Worm (Caenorhabditis elegans): ENCODE results near the gene srm-5.

ce11 chrV:14317204-14317603, 17.8 kb upstream of the srm-5 start:
- no peak for TF ChIP-seq dpl-1 (GFP tag; optimal IDR thresholded peaks at IDR 0.05)
- TF ChIP-seq rec-8 (tag; optimal IDR thresholded peaks at IDR 0.05), result no peak
- no peak for TF ChIP-seq tbp1 (GFP tag; optimal IDR thresholded peaks at IDR 0.05)
- TF ChIP-seq K11D2.4 (GFP tag; IDR thresholded peaks at IDR 0.05), result no peak
- no peak for TF ChIP-seq snpc-1.1 (tag; optimal IDR thresholded peaks at IDR 0.05; ENCODE audit: insufficient read depth)
- TF ChIP-seq rpc-1 (optimal IDR thresholded peaks at IDR 0.05), result no peak
- no peak for TF ChIP-seq rpc-1 (tag; optimal IDR thresholded peaks at IDR 0.05)
- TF ChIP-seq F52B5.7 (tag; optimal IDR thresholded peaks at IDR 0.05), result no peak
- TF ChIP-seq attf-5 (GFP tag; optimal IDR thresholded peaks at IDR 0.05), result no peak
- no peak for TF ChIP-seq let-607 (tag; optimal IDR thresholded peaks at IDR 0.05)
- TF ChIP-seq nhr-90 (tag; optimal IDR thresholded peaks at IDR 0.05), result no peak
- no peak for TF ChIP-seq hsf-1 (GFP tag; IDR thresholded peaks at IDR 0.05)
- no peak for TF ChIP-seq ets-4 (GFP tag; optimal IDR thresholded peaks at IDR 0.05)
- TF ChIP-seq madf-8 (GFP tag; conservative IDR thresholded peaks at IDR 0.05), result no peak
